Worm (Caenorhabditis elegans): ENCODE measurements around the gene Y57G11C.8.

Gene Y57G11C.8

ce11 chrIV:14792602-14793232, 11.1 kb downstream of the Y57G11C.8 start, which contains the start of gene gdi-1:
gdi-1 (minus strand) TSS chrIV:14792887.
- TF ChIP-seq pax-1 (tag; optimal IDR thresholded peaks at IDR 0.05) (no peak), tbx-2 (tag; optimal IDR thresholded peaks at IDR 0.05) (no peak), ceh-31 (tag; optimal IDR thresholded peaks at IDR 0.05) (no peak), C38D4.7 (GFP tag; optimal IDR thresholded peaks at IDR 0.05) (no peak), nhr-232 (tag; optimal IDR thresholded peaks at IDR 0.05) (no peak), che-1 (tag; optimal IDR thresholded peaks at IDR 0.05) (no peak), lim-6 (tag; optimal IDR thresholded peaks at IDR 0.05) (no peak), ceh-18 (tag; optimal IDR thresholded peaks at IDR 0.05) (no peak), syd-9 (tag; optimal IDR thresholded peaks at IDR 0.05) (no peak), K02D7.2 (tag; optimal IDR thresholded peaks at IDR 0.05) (no peak), ceh-22 (tag; optimal IDR thresholded peaks at IDR 0.05) (no peak), nhr-11 (tag; optimal IDR thresholded peaks at IDR 0.05) (no peak), F13H6.1 (tag; optimal IDR thresholded peaks at IDR 0.05) (no peak), ceh-34 (tag; optimal IDR thresholded peaks at IDR 0.05) (no peak), ceh-48 (tag; optimal IDR thresholded peaks at IDR 0.05) (no peak)

- TF ChIP-seq gmeb-2 (tag; optimal IDR thresholded peaks at IDR 0.05) (no peak), ceh-34 (tag; optimal IDR thresholded peaks at IDR 0.05) (peak; percentile 74), hlh-13 (GFP tag; optimal IDR thresholded peaks at IDR 0.05) (no peak), elt-2 (tag; optimal IDR thresholded peaks at IDR 0.05) (no peak), lin-11 (tag; optimal IDR thresholded peaks at IDR 0.05) (no peak), ceh-14 (tag; optimal IDR thresholded peaks at IDR 0.05) (peak; percentile 7), nfya-1 (tag; optimal IDR thresholded peaks at IDR 0.05) (peak; percentile 75), ceh-31 (tag; optimal IDR thresholded peaks at IDR 0.05) (peak; percentile 63), zip-5 (tag; optimal IDR thresholded peaks at IDR 0.05) (no peak), hlh-30 (tag; optimal IDR thresholded peaks at IDR 0.05; ENCODE audit: insufficient read depth) (peak; percentile 21), ceh-18 (tag; optimal IDR thresholded peaks at IDR 0.05) (peak; percentile 30), npax-4 (tag; optimal IDR thresholded peaks at IDR 0.05) (no peak), tbx-2 (tag; optimal IDR thresholded peaks at IDR 0.05) (peak; percentile 36), ets-4 (tag; optimal IDR thresholded peaks at IDR 0.05) (peak; percentile 51), ceh-6 (GFP tag; optimal IDR thresholded peaks at IDR 0.05) (peak; percentile 27), lim-6 (tag; optimal IDR thresholded peaks at IDR 0.05) (no peak), fkh-10 (GFP tag; optimal IDR thresholded peaks at IDR 0.05) (peak; percentile 34), pros-1 (tag; optimal IDR thresholded peaks at IDR 0.05) (peak; percentile 2), syd-9 (tag; optimal IDR thresholded peaks at IDR 0.05) (peak; percentile 13), elt-4 (tag; optimal IDR thresholded peaks at IDR 0.05) (no peak), pag-3 (tag; optimal IDR thresholded peaks at IDR 0.05; ENCODE audit: borderline replicate concordance) (no peak), unc-3 (GFP tag; conservative IDR thresholded peaks at IDR 0.05) (no peak), unc-3 (tag; optimal IDR thresholded peaks at IDR 0.05) (no peak), ceh-22 (tag; optimal IDR thresholded peaks at IDR 0.05) (no peak), odd-2 (tag; optimal IDR thresholded peaks at IDR 0.05) (no peak), ama-1 (optimal IDR thresholded peaks at IDR 0.05) (no peak), fkh-6 (tag; optimal IDR thresholded peaks at IDR 0.05) (no peak), rnt-1 (tag; optimal IDR thresholded peaks at IDR 0.05) (peak; percentile 61), eyg-1 (tag; optimal IDR thresholded peaks at IDR 0.05) (no peak), K02D7.2 (tag; optimal IDR thresholded peaks at IDR 0.05) (no peak), sox-4 (tag; optimal IDR thresholded peaks at IDR 0.05) (no peak), nhr-11 (tag; optimal IDR thresholded peaks at IDR 0.05) (no peak), unc-55 (GFP tag; optimal IDR thresholded peaks at IDR 0.05) (no peak), ztf-16 (tag; optimal IDR thresholded peaks at IDR 0.05) (no peak), ceh-19 (GFP tag; optimal IDR thresholded peaks at IDR 0.05) (peak; percentile 50), ceh-48 (tag; optimal IDR thresholded peaks at IDR 0.05) (peak; percentile 94), fax-1 (tag; optimal IDR thresholded peaks at IDR 0.05) (no peak), C38D4.7 (GFP tag; optimal IDR thresholded peaks at IDR 0.05) (peak; percentile 1), dmd-4 (tag; optimal IDR thresholded peaks at IDR 0.05; ENCODE audit: borderline replicate concordance) (no peak), ref-2 (tag; optimal IDR thresholded peaks at IDR 0.05) (peak; percentile 59), pax-1 (tag; optimal IDR thresholded peaks at IDR 0.05) (no peak), pha-2 (tag; optimal IDR thresholded peaks at IDR 0.05) (peak; percentile 27)
These were observed 12.4 kb downstream of the Y57G11C.8 start for ce11 chrIV:14793900-14794624.
